Worm (Caenorhabditis elegans) whole organism, late embryonic: ENCODE measurements around the gene F54D12.10.

Experiments used
- ama-1 ChIP-seq: fragments of 150-350 bp; optimal IDR thresholded peaks from 2 replicates; lab custom pipeline; 2014
- ceh-34 ChIP-seq: sonication (generic microtip); optimal IDR thresholded peaks from 2 replicates; lab custom pipeline; 2016; ENCODE audit warnings: mild to moderate bottlenecking, missing genetic modification characterization, missing compliant biosample characterization
- dve-1 ChIP-seq: sonication (generic microtip); optimal IDR thresholded peaks from 2 replicates; lab custom pipeline; 2017; ENCODE audit warnings: antibody characterized with exemption, mild to moderate bottlenecking, missing genetic modification characterization, missing compliant biosample characterization
- fkh-10 ChIP-seq: fragments of 150-350 bp; optimal IDR thresholded peaks from 2 replicates; lab custom pipeline; 2014; ENCODE audit warnings: missing biosample characterization, missing genetic modification reagents, missing genetic modification characterization
- hlh-15 ChIP-seq: sonication (generic microtip); optimal IDR thresholded peaks from 2 replicates; lab custom pipeline; 2016; ENCODE audit warnings: missing genetic modification characterization, missing compliant biosample characterization
- mec-3 ChIP-seq: sonication (generic microtip); optimal IDR thresholded peaks from 2 replicates; lab custom pipeline; 2016; ENCODE audit warnings: borderline replicate concordance, missing genetic modification characterization, missing compliant biosample characterization
- syd-9 ChIP-seq: sonication (generic microtip); optimal IDR thresholded peaks from 2 replicates; lab custom pipeline; 2016; ENCODE audit warnings: mild to moderate bottlenecking, missing genetic modification characterization, moderate library complexity, missing compliant biosample characterization
- tbx-2 ChIP-seq: sonication (generic microtip); optimal IDR thresholded peaks from 2 replicates; lab custom pipeline; 2016; ENCODE audit warnings: missing genetic modification characterization, missing compliant biosample characterization

ce11 chrII:1371533-1371932 lies 6.6 kb downstream of the F54D12.10 start:
- no peak for TF ChIP-seq mec-3 (tag; lab: Kevin White, UChicago)
- TF ChIP-seq fkh-10 (GFP tag; lab: Kevin White, UChicago), result no peak
- TF ChIP-seq ama-1, result no peak
- no peak for TF ChIP-seq tbx-2 (tag; lab: Kevin White, UChicago)
- TF ChIP-seq hlh-15 (tag; lab: Kevin White, UChicago), result no peak
- no peak for TF ChIP-seq dve-1
- no peak for TF ChIP-seq syd-9
- no peak for TF ChIP-seq ceh-34 (tag; lab: Kevin White, UChicago)
